Worm (Caenorhabditis elegans) whole organism, L2 larva: ENCODE results near the gene F37A4.1.

Source experiments
- aly-2 ChIP-seq: fragments of 150-350 bp; optimal IDR thresholded peaks from 2 replicates; lab custom pipeline; 2014; ENCODE audit warnings: missing biosample characterization, missing genetic modification characterization
- blmp-1 ChIP-seq: sonication (generic microtip); optimal IDR thresholded peaks from 2 replicates; lab custom pipeline; 2017; ENCODE audit warnings: missing genetic modification characterization, mild to moderate bottlenecking, missing compliant biosample characterization, antibody characterized with exemption, moderate library complexity; ENCODE audit not compliant: insufficient read depth
- ceh-16 ChIP-seq: fragments of 150-350 bp; optimal IDR thresholded peaks from 2 replicates; lab custom pipeline; 2014; ENCODE audit warnings: missing biosample characterization, missing genetic modification characterization
- egl-27 ChIP-seq: sonication (generic microtip); optimal IDR thresholded peaks from 3 replicates; lab custom pipeline; 2017; ENCODE audit warnings: missing biosample characterization, missing genetic modification reagents, missing genetic modification characterization
- elt-3 ChIP-seq: sonication (generic microtip); optimal IDR thresholded peaks from 2 replicates; lab custom pipeline; 2017; ENCODE audit warnings: missing biosample characterization, missing genetic modification characterization
- fos-1 ChIP-seq: fragments of 150-350 bp; optimal IDR thresholded peaks from 2 replicates; lab custom pipeline; 2014; ENCODE audit warnings: missing biosample characterization, missing genetic modification characterization
- lin-13 ChIP-seq: fragments of 150-350 bp; optimal IDR thresholded peaks from 2 replicates; lab custom pipeline; 2014; ENCODE audit warnings: missing biosample characterization, missing genetic modification reagents, missing genetic modification characterization
- lin-39 ChIP-seq: fragments of 150-350 bp; optimal IDR thresholded peaks from 2 replicates; lab custom pipeline; 2014; ENCODE audit warnings: missing biosample characterization, missing genetic modification reagents, missing genetic modification characterization
- mab-5 ChIP-seq: fragments of 150-350 bp; optimal IDR thresholded peaks from 2 replicates; lab custom pipeline; 2014; ENCODE audit warnings: missing biosample characterization, missing genetic modification characterization
- mdl-1 ChIP-seq, 2 experiments: fragments of 150-350 bp in 1 of 2; sonication (generic microtip) in 1 of 2; optimal IDR thresholded peaks; 2 replicates each; lab custom pipeline; 2017; ENCODE audit warnings: missing biosample characterization in 2 of 2, missing genetic modification characterization in 2 of 2
- nhr-25 ChIP-seq: fragments of 150-350 bp; sonication (generic microtip); optimal IDR thresholded peaks from 3 replicates; lab custom pipeline; 2014; ENCODE audit warnings: missing biosample characterization, missing genetic modification characterization
- nhr-6 ChIP-seq: fragments of 150-350 bp; optimal IDR thresholded peaks from 2 replicates; lab custom pipeline; 2014; ENCODE audit warnings: missing biosample characterization, missing genetic modification characterization
- sem-4 ChIP-seq: fragments of 150-350 bp; optimal IDR thresholded peaks from 2 replicates; lab custom pipeline; 2014; ENCODE audit warnings: missing biosample characterization, missing genetic modification reagents, missing genetic modification characterization
- skn-1 ChIP-seq: sonication (generic microtip); optimal IDR thresholded peaks from 2 replicates; lab custom pipeline; 2017; ENCODE audit warnings: missing biosample characterization, missing genetic modification characterization

DNA sequence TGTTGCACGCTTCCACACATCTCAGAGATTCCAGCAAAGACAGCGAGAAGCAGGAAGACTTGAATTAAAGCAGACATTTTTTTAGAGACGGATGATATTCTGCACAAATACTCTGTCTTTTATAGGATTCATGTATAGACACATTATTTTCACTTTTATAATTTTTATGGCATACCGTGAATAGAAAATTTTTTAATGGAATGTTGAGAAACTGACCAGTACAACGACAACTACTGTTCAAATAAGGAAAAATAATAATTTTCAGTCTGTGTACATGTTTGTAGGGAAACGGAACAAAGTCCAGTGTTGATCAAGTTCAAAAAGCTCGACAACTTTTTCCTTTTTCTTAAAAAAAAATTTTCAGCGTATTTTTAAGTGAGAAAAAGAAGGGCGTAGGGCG is 13.4 kb downstream of the F37A4.1 start, which contains the start of gene Y102E9.6:
- TF ChIP-seq elt-3 (tag; lab: Kevin White, UChicago): no peak
- no peak for TF ChIP-seq sem-4 (tag; lab: Kevin White, UChicago)
- TF ChIP-seq mdl-1 (tag; optimal IDR thresholded peaks at IDR 0.05; lab: Kevin White, UChicago): no peak
- TF ChIP-seq ceh-16: no peak
- no peak for TF ChIP-seq egl-27
- no peak for TF ChIP-seq nhr-6 (tag; lab: Kevin White, UChicago)
- TF ChIP-seq lin-39 (tag; lab: Kevin White, UChicago): no peak
- no peak for TF ChIP-seq blmp-1 (tag; lab: Kevin White, UChicago)
- TF ChIP-seq fos-1: no peak
- no peak for TF ChIP-seq skn-1 (tag; lab: Kevin White, UChicago)
- no peak for TF ChIP-seq aly-2 (tag; lab: Kevin White, UChicago)
- TF ChIP-seq nhr-25 (tag; lab: Kevin White, UChicago): no peak
- TF ChIP-seq mab-5 (tag; lab: Kevin White, UChicago): no peak
- TF ChIP-seq lin-13 (GFP tag; lab: Kevin White, UChicago): no peak
